Fruit fly (Drosophila melanogaster) whole organism, embryonic: ENCODE results near the gene eIF1.

ENCODE experiments used
- Antp ChIP-seq: fragments of 200-800 bp; sonication (Bioruptor generic); optimal IDR thresholded peaks from 3 replicates; lab custom pipeline; 2016; ENCODE audit warnings: missing biosample characterization, missing genetic modification characterization
- Asciz ChIP-seq: fragments of 200-800 bp; sonication (Bioruptor generic); optimal IDR thresholded peaks from 2 replicates; lab custom pipeline; 2017; ENCODE audit warnings: missing biosample characterization, mild to moderate bottlenecking, missing genetic modification characterization, missing genetic modification reagents
- Atf-2 ChIP-seq: fragments of 200-800 bp; sonication (Bioruptor generic); optimal IDR thresholded peaks from 2 replicates; lab custom pipeline; 2016; ENCODE audit warnings: missing biosample characterization, missing genetic modification characterization
- B-H2 ChIP-seq: fragments of 200-800 bp; sonication (Bioruptor generic); optimal IDR thresholded peaks from 2 replicates; lab custom pipeline; 2018; ENCODE audit warnings: missing biosample characterization, mild to moderate bottlenecking, missing genetic modification characterization
- Bdp1 ChIP-seq: fragments of 200-800 bp; sonication (Bioruptor generic); optimal IDR thresholded peaks from 3 replicates; lab custom pipeline; 2016; ENCODE audit warnings: missing biosample characterization, missing genetic modification characterization
- CG14965 ChIP-seq: fragments of 200-800 bp; sonication (Bioruptor generic); optimal IDR thresholded peaks from 2 replicates; lab custom pipeline; 2016; ENCODE audit warnings: missing biosample characterization, missing genetic modification characterization, borderline replicate concordance
- CG17328 ChIP-seq: fragments of 200-800 bp; sonication (Bioruptor generic); IDR thresholded peaks from 2 replicates; pipeline ENCODE4 v1.3.6; 2022; ENCODE audit warnings: missing biosample characterization, missing genetic modification characterization
- CG3281 ChIP-seq: fragments of 200-800 bp; sonication (Bioruptor generic); optimal IDR thresholded peaks from 3 replicates; lab custom pipeline; 2017; ENCODE audit warnings: missing biosample characterization, mild to moderate bottlenecking, missing genetic modification characterization
- CG3847 ChIP-seq: fragments of 200-800 bp; sonication (Bioruptor generic); IDR thresholded peaks from 2 replicates; pipeline ENCODE4 v1.3.6; 2022; ENCODE audit warnings: missing biosample characterization, missing genetic modification characterization
- CG3995 ChIP-seq: fragments of 200-800 bp; sonication (Bioruptor generic); optimal IDR thresholded peaks from 3 replicates; lab custom pipeline; 2016; ENCODE audit warnings: missing biosample characterization, missing genetic modification characterization
- CG4282 ChIP-seq: fragments of 200-800 bp; sonication (Bioruptor generic); optimal IDR thresholded peaks from 2 replicates; lab custom pipeline; 2016; ENCODE audit warnings: missing biosample characterization, missing genetic modification characterization
- CG4360 ChIP-seq: fragments of 200-800 bp; sonication (Bioruptor generic); IDR thresholded peaks from 2 replicates; pipeline ENCODE4 v1.3.6; 2022; ENCODE audit warnings: missing biosample characterization, missing genetic modification characterization
- CG6813 ChIP-seq: fragments of 200-800 bp; sonication (Bioruptor generic); optimal IDR thresholded peaks from 2 replicates; lab custom pipeline; 2017; ENCODE audit warnings: missing biosample characterization, missing genetic modification characterization, mild to moderate bottlenecking, moderate library complexity, missing genetic modification reagents
- CG7556 ChIP-seq: fragments of 200-800 bp; sonication (Bioruptor generic); optimal IDR thresholded peaks from 2 replicates; lab custom pipeline; 2017; ENCODE audit warnings: missing biosample characterization, mild to moderate bottlenecking, missing genetic modification characterization
- CG7839 ChIP-seq: fragments of 200-800 bp; sonication (Bioruptor generic); optimal IDR thresholded peaks from 3 replicates; lab custom pipeline; 2018; ENCODE audit warnings: missing biosample characterization, mild to moderate bottlenecking, missing genetic modification characterization, moderate library complexity
- CG7928 ChIP-seq: fragments of 200-800 bp; sonication (Bioruptor generic); optimal IDR thresholded peaks from 2 replicates; lab custom pipeline; 2017; ENCODE audit warnings: missing biosample characterization, mild to moderate bottlenecking, missing genetic modification characterization
- CG7963 ChIP-seq: fragments of 200-800 bp; sonication (Bioruptor generic); IDR thresholded peaks from 3 replicates; pipeline ENCODE4 v1.3.6; 2022; ENCODE audit warnings: missing biosample characterization, missing genetic modification characterization; ENCODE audit not compliant: partially characterized antibody
- CG8281 ChIP-seq: fragments of 200-800 bp; sonication (Bioruptor generic); optimal IDR thresholded peaks from 2 replicates; lab custom pipeline; 2018; ENCODE audit warnings: missing biosample characterization, mild to moderate bottlenecking, missing genetic modification characterization, moderate library complexity
- CG8290 ChIP-seq, 3 experiments: fragments of 200-800 bp; sonication (Bioruptor generic); optimal IDR thresholded peaks; 2 replicates each; lab custom pipeline; 2016 to 2019; ENCODE audit warnings: missing biosample characterization in 3 of 3, missing genetic modification characterization in 3 of 3, mild to moderate bottlenecking in 2 of 3, moderate library complexity in 1 of 3
- CG8765 ChIP-seq: fragments of 200-800 bp; sonication (Bioruptor generic); IDR thresholded peaks from 2 replicates; pipeline ENCODE4 v1.3.6; 2022; ENCODE audit warnings: missing biosample characterization, missing genetic modification characterization
- CG9797 ChIP-seq: fragments of 200-800 bp; sonication (Bioruptor generic); optimal IDR thresholded peaks from 3 replicates; lab custom pipeline; 2018; ENCODE audit warnings: missing biosample characterization, mild to moderate bottlenecking, missing genetic modification characterization
- CG9876 ChIP-seq: fragments of 200-800 bp; sonication (Bioruptor generic); optimal IDR thresholded peaks from 2 replicates; lab custom pipeline; 2016; ENCODE audit warnings: missing biosample characterization, missing genetic modification characterization
- CrebB ChIP-seq: fragments of 200-800 bp; sonication (Bioruptor generic); optimal IDR thresholded peaks from 3 replicates; lab custom pipeline; 2018; ENCODE audit warnings: missing biosample characterization, mild to moderate bottlenecking, missing genetic modification characterization
- Dbx ChIP-seq: fragments of 200-800 bp; sonication (Bioruptor generic); IDR thresholded peaks from 3 replicates; pipeline ENCODE4 v1.3.6; 2022; ENCODE audit warnings: missing biosample characterization, missing genetic modification characterization
- Drgx ChIP-seq: fragments of 200-800 bp; sonication (Bioruptor generic); IDR thresholded peaks from 2 replicates; pipeline ENCODE4 v1.3.6; 2022; ENCODE audit warnings: missing biosample characterization, missing genetic modification characterization
- E2f2 ChIP-seq: fragments of 200-800 bp; sonication (Bioruptor generic); IDR thresholded peaks from 2 replicates; pipeline ENCODE4 v1.3.6; 2022; ENCODE audit warnings: missing biosample characterization, missing genetic modification characterization
- Elba2 ChIP-seq: fragments of 200-800 bp; sonication (Bioruptor generic); optimal IDR thresholded peaks from 3 replicates; lab custom pipeline; 2016; ENCODE audit warnings: missing biosample characterization, missing genetic modification characterization
- Gsc ChIP-seq: fragments of 200-800 bp; sonication (Bioruptor generic); IDR thresholded peaks from 2 replicates; pipeline ENCODE4 v1.3.6; 2022; ENCODE audit warnings: missing biosample characterization, missing genetic modification characterization
- Lhr ChIP-seq: fragments of 200-800 bp; sonication (Bioruptor generic); optimal IDR thresholded peaks from 3 replicates; lab custom pipeline; 2017; ENCODE audit warnings: mild to moderate bottlenecking, missing biosample characterization, missing genetic modification reagents, missing genetic modification characterization
- Max ChIP-seq: fragments of 200-800 bp; sonication (Bioruptor generic); optimal IDR thresholded peaks from 2 replicates; lab custom pipeline; 2016; ENCODE audit warnings: missing biosample characterization, mild to moderate bottlenecking, missing genetic modification characterization
- Myb ChIP-seq: fragments of 200-800 bp; sonication (Bioruptor generic); optimal IDR thresholded peaks from 2 replicates; lab custom pipeline; 2016; ENCODE audit warnings: missing biosample characterization, missing genetic modification characterization
- PHDP ChIP-seq: fragments of 200-800 bp; sonication (Bioruptor generic); optimal IDR thresholded peaks from 3 replicates; lab custom pipeline; 2018; ENCODE audit warnings: missing biosample characterization, mild to moderate bottlenecking, missing genetic modification characterization, moderate library complexity
- Ptx1 ChIP-seq: fragments of 200-800 bp; sonication (Bioruptor generic); IDR thresholded peaks from 2 replicates; pipeline ENCODE4 v1.3.6; 2022; ENCODE audit warnings: missing biosample characterization, missing genetic modification characterization
- Tbp ChIP-seq: fragments of >200 bp; optimal IDR thresholded peaks from 2 replicates; lab custom pipeline; 2018; ENCODE audit warnings: missing biosample characterization, missing genetic modification characterization
- amos ChIP-seq: fragments of 200-800 bp; sonication (Bioruptor generic); IDR thresholded peaks from 2 replicates; pipeline ENCODE4 v1.3.6; 2022; ENCODE audit warnings: missing biosample characterization, missing genetic modification characterization; ENCODE audit not compliant: partially characterized antibody
- ash1 ChIP-seq: fragments of 200-800 bp; sonication (Bioruptor generic); optimal IDR thresholded peaks from 2 replicates; lab custom pipeline; 2018; ENCODE audit warnings: missing biosample characterization, mild to moderate bottlenecking, missing genetic modification characterization
- crp ChIP-seq, 2 experiments: fragments of 200-800 bp; sonication (Bioruptor generic); optimal IDR thresholded peaks; 2 replicates in 1 of 2; 3 replicates in 1 of 2; lab custom pipeline; 2017; ENCODE audit warnings: missing biosample characterization in 2 of 2, missing genetic modification characterization in 2 of 2, mild to moderate bottlenecking in 1 of 2, moderate library complexity in 1 of 2
- dysf ChIP-seq: fragments of 200-800 bp; sonication (Bioruptor generic); IDR thresholded peaks from 3 replicates; pipeline ENCODE4 v1.3.6; 2022; ENCODE audit warnings: missing biosample characterization, missing genetic modification characterization
- gcm ChIP-seq: fragments of 200-800 bp; sonication (Bioruptor generic); optimal IDR thresholded peaks from 2 replicates; lab custom pipeline; 2019; ENCODE audit warnings: missing biosample characterization, mild to moderate bottlenecking, missing genetic modification characterization, moderate library complexity
- gcm2 ChIP-seq: fragments of 200-800 bp; sonication (Bioruptor generic); optimal IDR thresholded peaks from 2 replicates; lab custom pipeline; 2016; ENCODE audit warnings: missing biosample characterization, missing genetic modification characterization
- gem ChIP-seq: fragments of 200-800 bp; sonication (Bioruptor generic); optimal IDR thresholded peaks from 2 replicates; lab custom pipeline; 2019; ENCODE audit warnings: missing biosample characterization, mild to moderate bottlenecking, missing genetic modification characterization, moderate library complexity
- gfzf ChIP-seq: fragments of 200-800 bp; sonication (Bioruptor generic); optimal IDR thresholded peaks from 2 replicates; lab custom pipeline; 2016; ENCODE audit warnings: missing biosample characterization, mild to moderate bottlenecking, missing genetic modification characterization, moderate library complexity
- ham ChIP-seq: fragments of 200-800 bp; sonication (Bioruptor generic); IDR thresholded peaks from 2 replicates; pipeline ENCODE4 v1.3.6; 2022; ENCODE audit warnings: missing biosample characterization, missing genetic modification characterization
- hkb ChIP-seq, 2 experiments: fragments of 200-800 bp in 1 of 2; fragments of >200 bp in 1 of 2; sonication (Bioruptor generic) in 1 of 2; IDR thresholded peaks in 1 of 2; optimal IDR thresholded peaks in 1 of 2; 2 replicates each; pipeline versions ENCODE4 v1.3.6 to Lab custom; 2017 to 2022; ENCODE audit warnings: missing biosample characterization in 1 of 2, missing genetic modification characterization in 1 of 2
- klu ChIP-seq: fragments of 200-800 bp; sonication (Bioruptor generic); IDR thresholded peaks from 2 replicates; pipeline ENCODE4 v1.3.6; 2022; ENCODE audit warnings: missing biosample characterization, missing genetic modification characterization
- peb ChIP-seq: fragments of 200-800 bp; sonication (Bioruptor generic); IDR thresholded peaks from 2 replicates; pipeline ENCODE4 v1.3.6; 2022; ENCODE audit warnings: missing biosample characterization, missing genetic modification characterization
- schlank ChIP-seq: fragments of 200-800 bp; sonication (Bioruptor generic); optimal IDR thresholded peaks from 2 replicates; lab custom pipeline; 2018; ENCODE audit warnings: missing biosample characterization, mild to moderate bottlenecking, missing genetic modification characterization
- slbo ChIP-seq: fragments of 200-800 bp; sonication (Bioruptor generic); IDR thresholded peaks from 2 replicates; pipeline ENCODE4 v1.3.6; 2022; ENCODE audit warnings: missing biosample characterization, missing genetic modification characterization
- stwl ChIP-seq: fragments of 200-800 bp; sonication (Bioruptor generic); optimal IDR thresholded peaks from 3 replicates; lab custom pipeline; 2018; ENCODE audit warnings: missing biosample characterization, mild to moderate bottlenecking, missing genetic modification characterization, moderate library complexity
- z ChIP-seq: fragments of 200-800 bp; sonication (Bioruptor generic); IDR thresholded peaks from 3 replicates; pipeline ENCODE4 v1.3.6; 2022; ENCODE audit warnings: missing biosample characterization, missing genetic modification characterization

The eIF1 gene

DNA sequence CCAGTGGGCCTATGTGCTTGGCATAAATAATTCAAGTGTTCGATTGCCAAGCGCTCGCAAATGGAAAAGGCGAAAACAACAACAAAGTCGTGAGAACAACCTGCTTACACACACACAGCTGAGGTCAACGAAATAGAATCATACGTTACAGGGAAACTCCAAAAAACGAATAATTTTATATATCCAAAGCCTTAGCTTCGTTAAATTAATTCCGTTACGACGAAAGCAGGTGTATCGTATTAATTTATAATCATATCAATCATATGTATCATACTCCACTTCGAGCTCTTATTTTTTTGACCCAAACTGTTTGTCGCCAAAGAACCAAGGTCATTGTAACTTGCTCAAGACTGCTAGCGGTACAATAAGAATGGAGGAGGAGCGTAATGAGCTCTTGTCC, 43.7 kb upstream of the eIF1 start (continued):
- TF ChIP-seq slbo (GFP tag; lab: Robert Waterston, UW), result peak; percentile 85
- TF ChIP-seq PHDP, result peak; percentile 92
- TF ChIP-seq gcm (GFP tag; lab: Kevin White, UChicago), result no peak
- peak; percentile 52 for TF ChIP-seq CG3995
- TF ChIP-seq E2f2 (GFP tag; lab: Robert Waterston, UW), result peak; percentile 65
- peak; percentile 83 for TF ChIP-seq gcm2 (GFP tag; lab: Kevin White, UChicago)
- no peak for TF ChIP-seq amos
- TF ChIP-seq Asciz (GFP tag; lab: Kevin White, UChicago), result no peak
- peak; percentile 30 for TF ChIP-seq Elba2 (GFP tag; lab: Kevin White, UChicago)
- TF ChIP-seq Myb (GFP tag; lab: Kevin White, UChicago), result peak; percentile 48
- peak; percentile 58 for TF ChIP-seq Atf-2 (GFP tag; lab: Kevin White, UChicago)
- TF ChIP-seq hkb (optimal IDR thresholded peaks at IDR 0.05; lab: Kevin White, UChicago), result no peak
- TF ChIP-seq hkb (GFP tag; IDR thresholded peaks at IDR 0.05; lab: Robert Waterston, UW), result peak; percentile 95
- peak; percentile 79 for TF ChIP-seq CG6813 (GFP tag; lab: Kevin White, UChicago)
- peak; percentile 91 for TF ChIP-seq Ptx1
- TF ChIP-seq CG8290 (GFP tag; optimal IDR thresholded peaks at IDR 0.05; lab: Kevin White, UChicago), result peak; percentile 79
- no peak for TF ChIP-seq CG8290 (tag; optimal IDR thresholded peaks at IDR 0.05; lab: Kevin White, UChicago)
- peak; percentile 53 for TF ChIP-seq Bdp1 (GFP tag; lab: Kevin White, UChicago)
- TF ChIP-seq dysf (GFP tag; lab: Robert Waterston, UW), result peak; percentile 93
- peak; percentile 85 for TF ChIP-seq Max (GFP tag; lab: Kevin White, UChicago)
- peak; percentile 88 for TF ChIP-seq CG7556 (GFP tag; lab: Kevin White, UChicago)
- TF ChIP-seq ash1 (GFP tag; lab: Kevin White, UChicago), result no peak
- peak; percentile 34 for TF ChIP-seq Lhr (GFP tag; lab: Kevin White, UChicago)
- peak; percentile 73 for TF ChIP-seq CG8281 (tag; lab: Kevin White, UChicago)
- TF ChIP-seq crp (GFP tag; optimal IDR thresholded peaks at IDR 0.05; lab: Kevin White, UChicago), result peak in 1 of 2 experiments; percentile 2
- TF ChIP-seq klu (GFP tag; lab: Robert Waterston, UW), result peak; percentile 62
- no peak for TF ChIP-seq CG9797
- TF ChIP-seq CrebB (tag; lab: Kevin White, UChicago), result peak; percentile 70
- peak; percentile 90 for TF ChIP-seq Drgx (GFP tag; lab: Robert Waterston, UW)
- no peak for TF ChIP-seq Tbp (GFP tag; lab: Kevin White, UChicago)
- TF ChIP-seq CG9876 (GFP tag; lab: Kevin White, UChicago), result no peak
- TF ChIP-seq CG4360, result peak; percentile 74
- no peak for TF ChIP-seq gfzf
- TF ChIP-seq z (GFP tag; lab: Robert Waterston, UW), result no peak
- TF ChIP-seq CG7928 (GFP tag; lab: Kevin White, UChicago), result peak; percentile 51
- TF ChIP-seq stwl (tag; lab: Kevin White, UChicago), result no peak
- peak; percentile 57; the same call in 1 of the 2 replicates for TF ChIP-seq Gsc
- peak; percentile 81 for TF ChIP-seq Antp (GFP tag; lab: Kevin White, UChicago)
- TF ChIP-seq CG3847 (GFP tag; lab: Robert Waterston, UW), result peak; percentile 70
- peak; percentile 70 for TF ChIP-seq peb
- TF ChIP-seq ham (GFP tag; lab: Robert Waterston, UW), result peak; percentile 42; the same call in 1 of the 2 replicates
- TF ChIP-seq CG14965, result peak; percentile 50
- TF ChIP-seq gem (tag; lab: Kevin White, UChicago), result peak; percentile 93
- peak; percentile 93 for TF ChIP-seq CG3281 (GFP tag; lab: Kevin White, UChicago)
- TF ChIP-seq schlank, result peak; percentile 68
- TF ChIP-seq CG8765 (GFP tag; lab: Robert Waterston, UW), result peak; percentile 71
- TF ChIP-seq Dbx, result peak; percentile 84
- no peak for TF ChIP-seq CG4282 (GFP tag; lab: Kevin White, UChicago)
- no peak for TF ChIP-seq B-H2 (GFP tag; lab: Kevin White, UChicago)
- TF ChIP-seq CG7839, result peak; percentile 92
- peak; percentile 89 for TF ChIP-seq CG17328 (GFP tag; lab: Robert Waterston, UW)
- no peak for TF ChIP-seq CG7963 (GFP tag; lab: Robert Waterston, UW)
